Fruit fly (Drosophila melanogaster) whole organism, embryonic: Measurements from ENCODE around the gene CG14309.

Source experiments
- Abd-B ChIP-seq: fragments of 200-800 bp; sonication (Bioruptor generic); optimal IDR thresholded peaks from 2 replicates; lab custom pipeline; 2018; ENCODE audit warnings: missing biosample characterization, mild to moderate bottlenecking, missing genetic modification characterization, moderate library complexity
- Ada2b ChIP-seq: fragments of 200-800 bp; sonication (Bioruptor generic); IDR thresholded peaks from 2 replicates; pipeline ENCODE4 v1.3.6; 2022; ENCODE audit warnings: missing biosample characterization, missing genetic modification characterization
- Atf-2 ChIP-seq: fragments of 200-800 bp; sonication (Bioruptor generic); optimal IDR thresholded peaks from 2 replicates; lab custom pipeline; 2016; ENCODE audit warnings: missing biosample characterization, missing genetic modification characterization
- BEAF-32 ChIP-seq: fragments of 200-800 bp; sonication (Bioruptor generic); optimal IDR thresholded peaks from 3 replicates; lab custom pipeline; 2017; ENCODE audit warnings: missing biosample characterization, missing genetic modification characterization, mild to moderate bottlenecking, moderate library complexity, missing genetic modification reagents
- Bteb2 ChIP-seq: fragments of 200-800 bp; sonication (Bioruptor generic); optimal IDR thresholded peaks from 2 replicates; lab custom pipeline; 2016; ENCODE audit warnings: missing biosample characterization, missing genetic modification characterization
- CG1024 ChIP-seq: fragments of 200-800 bp; sonication (Bioruptor generic); IDR thresholded peaks from 2 replicates; pipeline ENCODE4 v1.3.6; 2022; ENCODE audit warnings: missing biosample characterization, missing genetic modification characterization
- CG11696 ChIP-seq: fragments of 200-800 bp; sonication (Bioruptor generic); IDR thresholded peaks from 2 replicates; pipeline ENCODE4 v1.3.6; 2022; ENCODE audit warnings: missing biosample characterization, missing genetic modification characterization
- CG12155 ChIP-seq: fragments of 200-800 bp; sonication (Bioruptor generic); optimal IDR thresholded peaks from 3 replicates; lab custom pipeline; 2016; ENCODE audit warnings: missing biosample characterization, missing genetic modification characterization
- CG12744 ChIP-seq: fragments of 200-800 bp; sonication (Bioruptor generic); optimal IDR thresholded peaks from 2 replicates; lab custom pipeline; 2016; ENCODE audit warnings: missing biosample characterization, missing genetic modification characterization
- CG13624 ChIP-seq: fragments of 200-800 bp; sonication (Bioruptor generic); optimal IDR thresholded peaks from 2 replicates; lab custom pipeline; 2016; ENCODE audit warnings: missing biosample characterization, missing genetic modification characterization
- CG14050 ChIP-seq: fragments of 200-800 bp; sonication (Bioruptor generic); IDR thresholded peaks from 3 replicates; pipeline ENCODE4 v1.3.6; 2022; ENCODE audit warnings: missing biosample characterization, missing genetic modification characterization
- CG17568 ChIP-seq: fragments of 200-800 bp; sonication (Bioruptor generic); optimal IDR thresholded peaks from 2 replicates; lab custom pipeline; 2018; ENCODE audit warnings: missing biosample characterization, mild to moderate bottlenecking, missing genetic modification characterization, moderate library complexity
- CG18619 ChIP-seq: fragments of 200-800 bp; sonication (Bioruptor generic); optimal IDR thresholded peaks from 3 replicates; lab custom pipeline; 2017; ENCODE audit warnings: missing biosample characterization, mild to moderate bottlenecking, missing genetic modification characterization
- CG18764 ChIP-seq: fragments of 200-800 bp; sonication (Bioruptor generic); optimal IDR thresholded peaks from 3 replicates; lab custom pipeline; 2016; ENCODE audit warnings: missing biosample characterization, missing genetic modification characterization
- CG2678 ChIP-seq: fragments of 200-800 bp; sonication (Bioruptor generic); optimal IDR thresholded peaks from 3 replicates; lab custom pipeline; 2019; ENCODE audit warnings: missing biosample characterization, mild to moderate bottlenecking, missing genetic modification characterization, moderate library complexity
- CG30403 ChIP-seq: fragments of 200-800 bp; sonication (Bioruptor generic); optimal IDR thresholded peaks from 3 replicates; lab custom pipeline; 2016; ENCODE audit warnings: missing biosample characterization, missing genetic modification characterization
- CG33213 ChIP-seq: fragments of 200-800 bp; sonication (Bioruptor generic); optimal IDR thresholded peaks from 3 replicates; lab custom pipeline; 2016; ENCODE audit warnings: missing biosample characterization, missing genetic modification characterization
- CG4707 ChIP-seq: fragments of 200-800 bp; sonication (Bioruptor generic); optimal IDR thresholded peaks from 2 replicates; lab custom pipeline; 2018; ENCODE audit warnings: missing biosample characterization, mild to moderate bottlenecking, missing genetic modification characterization, moderate library complexity
- CG5180 ChIP-seq: fragments of 200-800 bp; sonication (Bioruptor generic); optimal IDR thresholded peaks from 3 replicates; lab custom pipeline; 2017; ENCODE audit warnings: missing biosample characterization, missing genetic modification characterization, mild to moderate bottlenecking, moderate library complexity, missing genetic modification reagents
- CG5953 ChIP-seq: fragments of 200-800 bp; sonication (Bioruptor generic); IDR thresholded peaks from 2 replicates; pipeline ENCODE4 v1.3.6; 2022; ENCODE audit warnings: missing biosample characterization, missing genetic modification characterization
- CG6683 ChIP-seq: fragments of 200-800 bp; sonication (Bioruptor generic); optimal IDR thresholded peaks from 2 replicates; lab custom pipeline; 2017; ENCODE audit warnings: missing biosample characterization, mild to moderate bottlenecking, missing genetic modification characterization, missing genetic modification reagents
- CG8944 ChIP-seq: fragments of 200-800 bp; sonication (Bioruptor generic); optimal IDR thresholded peaks from 3 replicates; lab custom pipeline; 2016; ENCODE audit warnings: missing biosample characterization, missing genetic modification characterization
- CG9797 ChIP-seq: fragments of 200-800 bp; sonication (Bioruptor generic); optimal IDR thresholded peaks from 3 replicates; lab custom pipeline; 2018; ENCODE audit warnings: missing biosample characterization, mild to moderate bottlenecking, missing genetic modification characterization
- CkIIα-i1 ChIP-seq: fragments of 200-800 bp; sonication (Bioruptor generic); IDR thresholded peaks from 2 replicates; pipeline ENCODE4 v1.3.6; 2022; ENCODE audit warnings: missing biosample characterization, missing genetic modification characterization
- D19B ChIP-seq: fragments of 200-800 bp; sonication (Bioruptor generic); optimal IDR thresholded peaks from 2 replicates; lab custom pipeline; 2017; ENCODE audit warnings: missing biosample characterization, mild to moderate bottlenecking, missing genetic modification characterization
- Dll ChIP-seq: fragments of 200-800 bp; sonication (Bioruptor generic); IDR thresholded peaks from 4 replicates; pipeline ENCODE4 v1.3.6; 2022; ENCODE audit warnings: missing biosample characterization, missing genetic modification characterization; ENCODE audit not compliant: partially characterized antibody
- ERR ChIP-seq: fragments of 200-800 bp; sonication (Bioruptor generic); optimal IDR thresholded peaks from 2 replicates; lab custom pipeline; 2016; ENCODE audit warnings: missing biosample characterization, missing genetic modification characterization
- Fer1 ChIP-seq: fragments of 200-800 bp; sonication (Bioruptor generic); optimal IDR thresholded peaks from 2 replicates; lab custom pipeline; 2017; ENCODE audit warnings: missing biosample characterization, mild to moderate bottlenecking, missing genetic modification characterization
- Gug ChIP-seq: fragments of 200-800 bp; sonication (Bioruptor generic); IDR thresholded peaks from 4 replicates; pipeline ENCODE4 v1.3.6; 2022; ENCODE audit warnings: missing biosample characterization, missing genetic modification characterization
- Pdp1 ChIP-seq, 2 experiments: fragments of 200-800 bp; sonication (Bioruptor generic); optimal IDR thresholded peaks; 3 replicates each; lab custom pipeline; 2016; ENCODE audit warnings: missing biosample characterization in 2 of 2, missing genetic modification characterization in 2 of 2, mild to moderate bottlenecking in 1 of 2, moderate library complexity in 1 of 2
- Poxn ChIP-seq: fragments of 200-800 bp; sonication (Bioruptor generic); IDR thresholded peaks from 2 replicates; pipeline ENCODE4 v1.3.6; 2022; ENCODE audit warnings: missing biosample characterization, missing genetic modification characterization
- Scr ChIP-seq: fragments of 200-800 bp; sonication (Bioruptor generic); IDR thresholded peaks from 2 replicates; pipeline ENCODE4 v1.3.6; 2022; ENCODE audit warnings: missing biosample characterization, missing genetic modification characterization; ENCODE audit not compliant: partially characterized antibody
- Six4 ChIP-seq: fragments of 200-800 bp; sonication (Bioruptor generic); optimal IDR thresholded peaks from 2 replicates; lab custom pipeline; 2016; ENCODE audit warnings: missing biosample characterization, missing genetic modification characterization
- Vsx1 ChIP-seq: fragments of 200-800 bp; sonication (Bioruptor generic); optimal IDR thresholded peaks from 2 replicates; lab custom pipeline; 2017; ENCODE audit warnings: missing biosample characterization, mild to moderate bottlenecking, missing genetic modification characterization, missing genetic modification reagents
- ap ChIP-seq: fragments of 200-800 bp; sonication (Bioruptor generic); IDR thresholded peaks from 2 replicates; pipeline ENCODE4 v1.3.6; 2022; ENCODE audit warnings: missing biosample characterization, missing genetic modification characterization
- bowl ChIP-seq: fragments of 200-800 bp; sonication (Bioruptor generic); IDR thresholded peaks from 2 replicates; pipeline ENCODE4 v1.3.6; 2022; ENCODE audit warnings: missing biosample characterization, missing genetic modification characterization
- br ChIP-seq: fragments of >200 bp; optimal IDR thresholded peaks from 2 replicates; lab custom pipeline; 2017
- cato ChIP-seq: fragments of 200-800 bp; sonication (Bioruptor generic); optimal IDR thresholded peaks from 2 replicates; lab custom pipeline; 2016; ENCODE audit warnings: missing biosample characterization, missing genetic modification characterization, borderline replicate concordance
- en ChIP-seq: fragments of 200-800 bp; sonication (Bioruptor generic); optimal IDR thresholded peaks from 2 replicates; lab custom pipeline; 2016; ENCODE audit warnings: missing biosample characterization, missing genetic modification characterization
- eve ChIP-seq, 2 experiments: fragments of >200 bp; optimal IDR thresholded peaks; 2 replicates each; lab custom pipeline; 2017; ENCODE audit warnings: missing biosample characterization in 2 of 2, missing genetic modification characterization in 2 of 2
- fd64A ChIP-seq: fragments of 200-800 bp; sonication (Bioruptor generic); optimal IDR thresholded peaks from 3 replicates; lab custom pipeline; 2018; ENCODE audit warnings: missing biosample characterization, mild to moderate bottlenecking, missing genetic modification characterization
- lab ChIP-seq: fragments of 200-800 bp; sonication (Bioruptor generic); optimal IDR thresholded peaks from 3 replicates; lab custom pipeline; 2017; ENCODE audit warnings: missing biosample characterization, missing genetic modification characterization, mild to moderate bottlenecking, moderate library complexity, missing genetic modification reagents
- nau ChIP-seq: fragments of 200-800 bp; sonication (Bioruptor generic); optimal IDR thresholded peaks from 3 replicates; lab custom pipeline; 2017; ENCODE audit warnings: missing biosample characterization, mild to moderate bottlenecking, missing genetic modification characterization, missing genetic modification reagents
- nerfin-1 ChIP-seq: fragments of 200-800 bp; sonication (Bioruptor generic); optimal IDR thresholded peaks from 3 replicates; lab custom pipeline; 2019; ENCODE audit warnings: missing biosample characterization, mild to moderate bottlenecking, missing genetic modification characterization, moderate library complexity
- pnt ChIP-seq: fragments of 200-800 bp; sonication (Bioruptor generic); optimal IDR thresholded peaks from 3 replicates; lab custom pipeline; 2016; ENCODE audit warnings: missing biosample characterization, missing genetic modification characterization
- pzg ChIP-seq: fragments of 200-800 bp; sonication (Bioruptor generic); optimal IDR thresholded peaks from 3 replicates; lab custom pipeline; 2018; ENCODE audit warnings: missing biosample characterization, mild to moderate bottlenecking, missing genetic modification characterization, moderate library complexity
- row ChIP-seq: fragments of 200-800 bp; sonication (Bioruptor generic); IDR thresholded peaks from 3 replicates; pipeline ENCODE4 v1.3.6; 2022; ENCODE audit warnings: missing biosample characterization, missing genetic modification characterization
- so ChIP-seq: fragments of 200-800 bp; sonication (Bioruptor generic); IDR thresholded peaks from 3 replicates; pipeline ENCODE4 v1.3.6; 2022; ENCODE audit warnings: missing biosample characterization, missing genetic modification characterization
- usp ChIP-seq: fragments of >200 bp; optimal IDR thresholded peaks from 2 replicates; lab custom pipeline; 2017; ENCODE audit warnings: missing biosample characterization, missing genetic modification characterization
- z ChIP-seq: fragments of 200-800 bp; sonication (Bioruptor generic); IDR thresholded peaks from 3 replicates; pipeline ENCODE4 v1.3.6; 2022; ENCODE audit warnings: missing biosample characterization, missing genetic modification characterization
- zf30C ChIP-seq: fragments of 200-800 bp; sonication (Bioruptor generic); optimal IDR thresholded peaks from 3 replicates; lab custom pipeline; 2018; ENCODE audit warnings: missing biosample characterization, mild to moderate bottlenecking, missing genetic modification characterization

The CG14309 gene

dm6 chr3R:18404713-18405112 lies 19.8 kb upstream of the CG14309 start, which contains the start of gene CG7685:
Gene CG7685, plus strand, starts transcription at chr3R:18404940.
- TF ChIP-seq pnt (GFP tag; lab: Kevin White, UChicago) (peak; percentile 20), CG18619 (GFP tag; lab: Kevin White, UChicago) (peak; percentile 51), CG6683 (peak; percentile 10), CG11696 (no peak), Abd-B (GFP tag; lab: Kevin White, UChicago) (peak; percentile 1), cato (GFP tag; lab: Kevin White, UChicago) (peak; percentile 48), Ada2b (no peak; the same call in 1 of the 2 replicates), Gug (GFP tag; lab: Robert Waterston, UW) (0 out of 4 replicates have a peak, but pooled peaks have one; percentile 5), CkIIα-i1 (no peak), Bteb2 (GFP tag; lab: Kevin White, UChicago) (peak; percentile 66), CG12155 (GFP tag; lab: Kevin White, UChicago) (peak; percentile 65), CG2678 (tag; lab: Kevin White, UChicago) (peak; percentile 68), nerfin-1 (tag; lab: Kevin White, UChicago) (peak; percentile 44), CG4707 (GFP tag; lab: Kevin White, UChicago) (peak; percentile 27), CG5180 (peak; percentile 28), CG33213 (GFP tag; lab: Kevin White, UChicago) (peak; percentile 79), so (GFP tag; lab: Robert Waterston, UW) (no peak), Vsx1 (peak; percentile 8), br (lab: Kevin White, UChicago) (no peak), CG17568 (no peak), lab (GFP tag; lab: Kevin White, UChicago) (peak; percentile 80), pzg (GFP tag; lab: Kevin White, UChicago) (peak; percentile 62), row (GFP tag; lab: Robert Waterston, UW) (peak; percentile 85), CG5953 (GFP tag; lab: Robert Waterston, UW) (peak; percentile 38; the same call in 1 of the 2 replicates), Six4 (GFP tag; lab: Kevin White, UChicago) (peak; percentile 44), CG18764 (GFP tag; lab: Kevin White, UChicago) (peak; percentile 52), CG13624 (GFP tag; lab: Kevin White, UChicago) (peak; percentile 59), CG9797 (GFP tag; lab: Kevin White, UChicago) (no peak), CG8944 (GFP tag; lab: Kevin White, UChicago) (peak; percentile 28), fd64A (GFP tag; lab: Kevin White, UChicago) (no peak), ap (GFP tag; lab: Robert Waterston, UW) (no peak), Poxn (GFP tag; lab: Robert Waterston, UW) (no peak), bowl (GFP tag; lab: Robert Waterston, UW) (no peak), eve (GFP tag; optimal IDR thresholded peaks at IDR 0.05; lab: Kevin White, UChicago) (no peak), CG30403 (peak; percentile 69), nau (GFP tag; lab: Kevin White, UChicago) (peak; percentile 51), Fer1 (peak; percentile 81), Pdp1 (GFP tag; optimal IDR thresholded peaks at IDR 0.05; lab: Kevin White, UChicago) (peak; percentile 54 to 68), Dll (GFP tag; lab: Robert Waterston, UW) (no peak), Scr (GFP tag; lab: Robert Waterston, UW) (peak; percentile 43), D19B (peak; percentile 10), zf30C (peak; percentile 63), Atf-2 (peak; percentile 64), ERR (GFP tag; lab: Kevin White, UChicago) (peak; percentile 11), en (GFP tag; lab: Kevin White, UChicago) (peak; percentile 38), usp (GFP tag; lab: Kevin White, UChicago) (no peak), z (GFP tag; lab: Robert Waterston, UW) (no peak), CG14050 (GFP tag; lab: Robert Waterston, UW) (peak; percentile 47; the same call in 2 of the 3 replicates), BEAF-32 (peak; percentile 37), CG12744 (GFP tag; lab: Kevin White, UChicago) (peak; percentile 60), CG1024 (GFP tag; lab: Robert Waterston, UW) (no peak)
